Worm (Caenorhabditis elegans): ENCODE results near the gene F32D8.5.

F32D8.5 gene

DNA sequence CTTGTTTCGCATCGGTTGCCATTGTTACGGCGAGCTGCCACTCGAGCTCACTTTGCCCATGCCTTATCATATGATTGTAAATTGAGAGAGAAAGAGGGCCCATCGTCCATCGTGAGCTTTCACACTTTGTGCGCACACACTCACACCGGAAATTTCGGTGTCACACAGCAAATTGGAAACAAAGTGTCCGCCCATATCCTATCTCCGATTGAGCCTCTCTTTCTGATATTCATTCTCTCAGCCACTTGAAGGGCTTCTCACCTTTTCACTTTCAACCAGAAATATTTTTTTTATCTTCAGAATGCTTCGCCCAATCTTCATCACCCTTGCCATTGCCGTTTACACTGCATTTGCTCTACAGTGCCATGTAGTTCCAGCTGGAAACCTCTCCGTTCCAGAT, 34.9 kb downstream of the F32D8.5 start, which contains the start of gene F58B4.3:
Gene F58B4.3 (plus strand): TSS at position 301 of the 400 bp plus-strand sequence.
- TF ChIP-seq pax-3 (tag; optimal IDR thresholded peaks at IDR 0.05), result peak; percentile 31
- no peak for TF ChIP-seq lin-35 (GFP tag; optimal IDR thresholded peaks at IDR 0.05)
- TF ChIP-seq skn-1 (tag; optimal IDR thresholded peaks at IDR 0.05), result no peak
- no peak for TF ChIP-seq grh-1 (GFP tag; IDR thresholded peaks at IDR 0.05)
- TF ChIP-seq nhr-71 (tag; optimal IDR thresholded peaks at IDR 0.05), result peak; percentile 16
- peak; percentile 64 for TF ChIP-seq fkh-8 (tag; optimal IDR thresholded peaks at IDR 0.05)
- TF ChIP-seq C04F5.9 (tag; optimal IDR thresholded peaks at IDR 0.05), result no peak
- TF ChIP-seq ces-1 (GFP tag; optimal IDR thresholded peaks at IDR 0.05), result no peak
- no peak for TF ChIP-seq nhr-84 (tag; optimal IDR thresholded peaks at IDR 0.05)
- TF ChIP-seq ceh-63 (GFP tag; optimal IDR thresholded peaks at IDR 0.05), result no peak
- no peak for TF ChIP-seq pag-3 (tag; optimal IDR thresholded peaks at IDR 0.05; ENCODE audit: borderline replicate concordance, insufficient read depth)
- TF ChIP-seq hlh-17 (GFP tag; optimal IDR thresholded peaks at IDR 0.05; ENCODE audit: borderline replicate concordance), result no peak
- no peak for TF ChIP-seq ceh-82 (tag; optimal IDR thresholded peaks at IDR 0.05)

DNA sequence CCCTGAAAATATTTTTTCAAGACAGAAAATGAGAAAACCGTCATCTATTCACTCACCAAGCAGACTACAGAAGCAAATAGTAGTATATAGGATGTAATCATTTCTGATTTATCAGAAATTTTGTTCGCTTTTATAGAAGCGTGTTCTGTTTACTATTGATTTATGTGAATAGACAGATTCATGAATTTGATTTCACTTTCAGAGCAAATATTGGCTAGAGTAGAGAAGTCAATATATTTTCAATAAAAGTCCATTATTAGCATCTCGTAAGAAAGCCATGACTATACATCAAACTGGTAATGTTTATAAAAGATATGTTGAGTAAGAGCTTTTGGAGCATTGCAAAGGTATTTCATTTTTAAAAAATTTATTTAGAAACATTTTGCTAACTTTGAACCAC, 36.6 kb downstream of the F32D8.5 start, which contains the start of gene scvp-1:
Gene scvp-1 (minus strand): TSS at position 101 of the 400 bp plus-strand sequence.
- TF ChIP-seq mef-2 (tag; optimal IDR thresholded peaks at IDR 0.05) (no peak), nhr-76 (tag; optimal IDR thresholded peaks at IDR 0.05) (no peak), ceh-88 (GFP tag; IDR thresholded peaks at IDR 0.05) (no peak), sup-37 (GFP tag; optimal IDR thresholded peaks at IDR 0.05) (no peak)

DNA sequence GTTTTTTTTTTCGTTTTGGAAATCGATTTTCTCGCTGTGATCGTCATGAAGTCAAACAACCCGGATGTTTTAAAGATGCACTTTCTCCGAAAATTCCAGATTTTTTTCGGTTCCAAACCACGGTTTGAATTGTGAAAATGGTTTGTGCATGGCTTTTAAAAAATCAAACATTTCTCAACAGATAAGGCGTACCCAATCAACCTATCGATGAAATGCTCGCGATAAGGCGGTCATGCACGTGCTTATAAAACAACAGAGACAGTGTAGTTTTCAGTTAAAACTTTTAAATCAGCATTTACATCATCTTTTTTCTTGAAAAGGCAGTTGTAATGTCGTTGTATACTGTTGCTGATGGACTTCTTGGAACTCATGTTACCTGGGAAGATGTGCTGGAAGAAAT, 37.8 kb downstream of the F32D8.5 start, which contains the start of gene F58B4.5:
Gene F58B4.5 (plus strand): TSS at position 283 of the 400 bp plus-strand sequence.
- TF ChIP-seq lin-35 (GFP tag; optimal IDR thresholded peaks at IDR 0.05) (peak in 1 of 2 experiments; percentile 19), nhr-11 (tag; optimal IDR thresholded peaks at IDR 0.05) (no peak), snu-23 (GFP tag; optimal IDR thresholded peaks at IDR 0.05) (no peak), efl-1 (optimal IDR thresholded peaks at IDR 0.05) (no peak), efl-1 (GFP tag; optimal IDR thresholded peaks at IDR 0.05 in 1 of 2) (peak in 1 of 2 experiments; percentile 43), mef-2 (tag; optimal IDR thresholded peaks at IDR 0.05) (no peak), nhr-20 (tag; optimal IDR thresholded peaks at IDR 0.05) (peak; percentile 51), ama-1 (optimal IDR thresholded peaks at IDR 0.05) (no peak), fos-1 (tag; optimal IDR thresholded peaks at IDR 0.05) (no peak), elt-2 (tag; optimal IDR thresholded peaks at IDR 0.05) (peak; percentile 89), unc-62 (GFP tag; optimal IDR thresholded peaks at IDR 0.05) (no peak), jun-1 (tag; optimal IDR thresholded peaks at IDR 0.05) (no peak), fkh-4 (tag; optimal IDR thresholded peaks at IDR 0.05; ENCODE audit: borderline replicate concordance) (no peak), fkh-10 (GFP tag; optimal IDR thresholded peaks at IDR 0.05) (no peak), xbp-1 (tag; optimal IDR thresholded peaks at IDR 0.05) (no peak), mep-1 (tag; optimal IDR thresholded peaks at IDR 0.05) (no peak)

DNA sequence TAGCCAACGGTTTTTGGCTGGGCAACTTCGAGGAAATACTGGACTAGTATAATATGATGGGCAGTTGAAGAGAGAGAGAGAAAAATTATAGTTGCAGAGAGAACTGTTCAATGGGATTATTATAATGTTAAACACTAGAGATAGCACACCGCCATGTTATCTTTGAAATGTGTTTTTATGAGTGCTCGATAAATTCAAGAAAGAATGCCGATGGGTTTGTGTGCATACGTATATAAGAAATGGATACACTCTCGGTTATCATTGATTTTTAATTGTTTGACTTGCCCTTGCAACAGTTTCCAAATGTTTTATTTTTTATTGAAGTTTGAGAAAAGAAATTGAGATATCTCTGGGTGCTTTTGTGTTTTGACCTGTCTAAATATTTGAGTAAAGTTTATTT, 42.1 kb downstream of the F32D8.5 start, which contains the start of gene F17C11.12:
Gene F17C11.12 (minus strand): TSS at position 240 of the 400 bp plus-strand sequence.
- TF ChIP-seq nhr-20 (tag; optimal IDR thresholded peaks at IDR 0.05) (peak; percentile 1), dpl-1 (GFP tag; optimal IDR thresholded peaks at IDR 0.05) (no peak), C34B4.2 (tag; optimal IDR thresholded peaks at IDR 0.05) (no peak), elt-2 (tag; optimal IDR thresholded peaks at IDR 0.05) (peak; percentile 83), elt-3 (tag; optimal IDR thresholded peaks at IDR 0.05) (no peak)

DNA sequence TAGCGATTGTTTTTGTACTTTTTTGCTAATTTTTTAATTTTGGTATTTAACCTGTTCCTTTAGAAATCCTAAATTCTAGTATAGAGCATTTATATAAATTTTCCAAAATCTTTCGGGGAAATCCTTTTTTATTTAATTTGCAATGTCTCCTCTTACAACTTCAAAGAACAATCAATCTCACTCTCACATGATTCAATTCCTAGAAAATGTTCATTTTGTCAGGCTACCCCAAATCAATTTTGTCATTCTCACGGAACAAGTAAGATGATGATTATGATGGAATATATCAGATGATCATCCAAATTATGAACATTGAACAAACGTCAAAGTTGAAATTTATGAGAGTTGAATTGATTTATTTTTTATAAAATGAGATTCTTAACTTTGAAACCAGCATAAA, 42.7 kb downstream of the F32D8.5 start:
- no peak for TF ChIP-seq C04F5.9 (tag; optimal IDR thresholded peaks at IDR 0.05)
- TF ChIP-seq lin-39 (tag; optimal IDR thresholded peaks at IDR 0.05), result no peak
- TF ChIP-seq ces-1 (GFP tag; optimal IDR thresholded peaks at IDR 0.05), result no peak
- TF ChIP-seq nhr-20 (tag; optimal IDR thresholded peaks at IDR 0.05), result peak; percentile 70
- no peak for TF ChIP-seq efl-3 (GFP tag; optimal IDR thresholded peaks at IDR 0.05)
- TF ChIP-seq nhr-237 (tag; optimal IDR thresholded peaks at IDR 0.05), result no peak
- TF ChIP-seq nhr-90 (tag; optimal IDR thresholded peaks at IDR 0.05; ENCODE audit: poor library complexity), result no peak
- no peak for TF ChIP-seq hpl-2 (GFP tag; optimal IDR thresholded peaks at IDR 0.05)
- TF ChIP-seq fos-1 (tag; optimal IDR thresholded peaks at IDR 0.05), result no peak
- no peak for TF ChIP-seq aha-1 (tag; optimal IDR thresholded peaks at IDR 0.05)
- TF ChIP-seq alr-1 (tag; optimal IDR thresholded peaks at IDR 0.05; ENCODE audit: borderline replicate concordance), result no peak
- TF ChIP-seq nhr-12 (tag; optimal IDR thresholded peaks at IDR 0.05), result no peak
- TF ChIP-seq pag-3 (tag; optimal IDR thresholded peaks at IDR 0.05; ENCODE audit: borderline replicate concordance, insufficient read depth), result no peak
- TF ChIP-seq ceh-63 (GFP tag; optimal IDR thresholded peaks at IDR 0.05), result no peak
- TF ChIP-seq ceh-88 (GFP tag; IDR thresholded peaks at IDR 0.05), result no peak
- no peak for TF ChIP-seq ceh-90 (tag; optimal IDR thresholded peaks at IDR 0.05)
- no peak for TF ChIP-seq unc-98 (GFP tag; IDR thresholded peaks at IDR 0.05)
- TF ChIP-seq pax-3 (tag; optimal IDR thresholded peaks at IDR 0.05), result no peak
- no peak for TF ChIP-seq elt-2 (tag; optimal IDR thresholded peaks at IDR 0.05)
- no peak for TF ChIP-seq nhr-76 (tag; optimal IDR thresholded peaks at IDR 0.05)
- no peak for TF ChIP-seq nhr-85 (tag)
